Fruit fly (Drosophila melanogaster): Measurements from ENCODE around the gene shd.

DNA sequence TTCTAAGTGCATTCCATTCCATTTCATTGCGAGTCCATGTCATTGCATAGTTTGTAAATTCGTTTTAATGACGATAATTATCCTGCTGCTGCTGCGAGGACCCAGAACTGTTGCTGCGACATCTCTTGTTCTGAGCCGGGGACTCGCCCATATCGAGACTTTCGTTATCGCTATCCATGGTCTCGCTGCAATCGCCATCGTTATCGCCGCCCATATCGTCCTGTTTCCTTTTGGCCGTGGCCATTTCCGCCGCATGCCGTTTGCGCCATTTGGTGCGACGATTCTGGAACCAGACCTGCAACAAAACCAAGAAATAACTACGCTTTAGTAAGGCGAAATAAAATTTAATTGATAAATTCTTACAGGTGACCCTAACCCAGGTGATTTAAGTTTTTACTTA lies 30.5 kb upstream of the shd start:
- TF ChIP-seq CG8478 (optimal IDR thresholded peaks at IDR 0.05), result no peak
- TF ChIP-seq CTCF (optimal IDR thresholded peaks at IDR 0.05), result no peak

All from S2 (cell line).